Worm (Caenorhabditis elegans): ENCODE data around the gene Y48C3A.14.

Y48C3A.14 gene

DNA sequence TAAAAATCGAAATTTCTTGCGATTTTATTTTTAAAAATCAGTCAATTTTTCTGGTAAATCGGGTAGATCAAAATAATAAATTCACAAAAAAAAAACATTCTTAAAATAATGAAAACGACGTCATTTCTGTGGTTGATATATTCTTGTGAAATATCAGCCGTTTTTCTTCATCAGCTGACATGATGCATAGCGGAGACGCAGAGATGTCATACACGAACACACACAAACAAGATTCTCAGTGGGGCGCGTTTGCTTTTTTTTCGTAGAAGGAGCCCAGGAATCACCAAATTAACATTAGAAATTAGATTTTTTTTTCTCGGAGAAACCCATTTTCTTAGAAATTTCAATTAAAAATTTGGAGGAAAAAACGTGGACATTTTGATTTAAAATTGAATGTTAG is 58.1 kb downstream of the Y48C3A.14 start (continued):
- TF ChIP-seq ttx-3 (tag; optimal IDR thresholded peaks at IDR 0.05) (no peak), zip-5 (tag; optimal IDR thresholded peaks at IDR 0.05) (no peak), nhr-232 (tag; optimal IDR thresholded peaks at IDR 0.05) (no peak), hlh-15 (tag; optimal IDR thresholded peaks at IDR 0.05) (no peak), sox-4 (tag; optimal IDR thresholded peaks at IDR 0.05) (no peak), unc-42 (tag; optimal IDR thresholded peaks at IDR 0.05) (peak; percentile 55), ceh-34 (tag; optimal IDR thresholded peaks at IDR 0.05) (no peak), ceh-22 (tag; optimal IDR thresholded peaks at IDR 0.05) (no peak), ceh-24 (tag; optimal IDR thresholded peaks at IDR 0.05) (no peak), unc-55 (GFP tag; optimal IDR thresholded peaks at IDR 0.05) (peak; percentile 74), dve-1 (tag; optimal IDR thresholded peaks at IDR 0.05) (no peak), C38D4.7 (GFP tag; optimal IDR thresholded peaks at IDR 0.05) (no peak), ztf-16 (tag; optimal IDR thresholded peaks at IDR 0.05) (no peak), npax-4 (tag; optimal IDR thresholded peaks at IDR 0.05) (no peak), tbx-2 (tag; optimal IDR thresholded peaks at IDR 0.05) (peak; percentile 43), ahr-1 (tag; optimal IDR thresholded peaks at IDR 0.05) (no peak), sox-2 (GFP tag; IDR thresholded peaks at IDR 0.05) (no peak), unc-86 (tag; optimal IDR thresholded peaks at IDR 0.05) (no peak), ceh-30 (tag; optimal IDR thresholded peaks at IDR 0.05) (no peak), pag-3 (tag; optimal IDR thresholded peaks at IDR 0.05; ENCODE audit: borderline replicate concordance) (no peak), gmeb-2 (tag; optimal IDR thresholded peaks at IDR 0.05) (no peak), dmd-4 (tag; optimal IDR thresholded peaks at IDR 0.05; ENCODE audit: borderline replicate concordance) (no peak), unc-3 (GFP tag; conservative IDR thresholded peaks at IDR 0.05) (no peak), unc-3 (tag; optimal IDR thresholded peaks at IDR 0.05) (no peak), ceh-45 (GFP tag; IDR thresholded peaks at IDR 0.05) (no peak), syd-9 (tag; optimal IDR thresholded peaks at IDR 0.05) (no peak), ceh-9 (tag; optimal IDR thresholded peaks at IDR 0.05) (no peak), elt-2 (tag; optimal IDR thresholded peaks at IDR 0.05) (peak; percentile 45), eyg-1 (tag; optimal IDR thresholded peaks at IDR 0.05) (no peak), ceh-48 (tag; optimal IDR thresholded peaks at IDR 0.05) (no peak), ama-1 (optimal IDR thresholded peaks at IDR 0.05) (no peak), sdc-2 (tag; optimal IDR thresholded peaks at IDR 0.05) (no peak), fkh-10 (GFP tag; optimal IDR thresholded peaks at IDR 0.05) (no peak), K09A11.1 (tag; optimal IDR thresholded peaks at IDR 0.05; ENCODE audit: insufficient read depth) (peak; percentile 31), pha-4 (tag; optimal IDR thresholded peaks at IDR 0.05) (no peak)

DNA sequence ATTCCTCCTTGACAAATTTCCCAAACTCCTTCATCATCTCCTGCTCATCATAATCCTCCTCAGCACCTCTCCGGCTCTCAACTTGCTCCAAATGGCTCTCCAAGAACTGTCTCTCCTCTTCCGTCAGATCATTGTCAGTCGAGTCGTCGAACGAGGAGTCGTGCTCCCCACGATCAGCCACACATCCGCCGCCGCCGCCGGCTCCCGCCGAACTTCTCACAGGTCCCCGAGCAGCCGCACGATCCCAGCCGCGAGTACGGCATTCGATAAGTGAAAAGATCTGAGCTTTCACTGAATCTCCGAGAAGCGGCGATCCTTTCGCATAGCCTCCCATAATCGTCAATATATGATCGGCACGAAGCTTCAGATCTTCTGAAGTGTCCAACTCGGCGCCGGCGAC is 61.8 kb downstream of the Y48C3A.14 start:
- no peak for TF ChIP-seq ceh-18 (tag; optimal IDR thresholded peaks at IDR 0.05)
- TF ChIP-seq elt-4 (tag; optimal IDR thresholded peaks at IDR 0.05), result peak; percentile 30
